Worm (Caenorhabditis elegans): ENCODE data around the gene him-10.

DNA sequence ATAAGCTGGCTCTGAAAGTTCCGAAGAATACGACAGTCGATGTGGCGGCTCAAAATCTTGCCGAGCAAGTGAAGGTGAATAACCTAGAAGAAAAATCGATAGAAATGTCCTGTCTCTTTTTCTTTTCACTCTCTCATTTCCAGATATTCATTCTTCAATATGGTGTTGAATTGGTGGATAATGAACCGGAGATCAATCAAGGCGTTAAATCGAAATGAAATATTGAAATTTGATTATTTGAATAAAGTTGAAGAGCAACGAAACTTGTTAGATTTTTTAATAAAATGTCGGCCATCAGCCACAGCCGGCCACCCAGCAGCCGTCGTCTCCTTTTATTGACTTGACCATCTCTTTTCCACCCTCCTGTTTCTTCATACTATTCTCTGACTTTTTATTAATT, 3.7 kb downstream of the him-10 start, which contains the start of gene R12B2.2:
- no peak for TF ChIP-seq tab-1 (GFP tag; IDR thresholded peaks at IDR 0.05)
- TF ChIP-seq T22C8.4 (GFP tag; IDR thresholded peaks at IDR 0.05), result no peak
- TF ChIP-seq ztf-29 (GFP tag; IDR thresholded peaks at IDR 0.05), result no peak
- TF ChIP-seq flt-1 (GFP tag; IDR thresholded peaks at IDR 0.05), result no peak
- TF ChIP-seq med-1 (GFP tag; optimal IDR thresholded peaks at IDR 0.05; ENCODE audit: insufficient read depth), result no peak
